Worm (Caenorhabditis elegans): ENCODE results near the gene F52H2.1.
A peak's percentile ranks its signal among the peaks of the same experiment; 100 is the strongest.

F52H2.1 gene

ce11 chrX:2572646-2573149 lies at the start of gene F52H2.1, which contains the start of gene ccd-5:
F52H2.1 (plus strand) TSS chrX:2573099.
ccd-5 (minus strand) TSS chrX:2572653.
- TF ChIP-seq F52B5.7 (tag; optimal IDR thresholded peaks at IDR 0.05) = no peak
- peak; percentile 29; the same call in 1 of the 2 replicates for TF ChIP-seq dox-1 (GFP tag; IDR thresholded peaks at IDR 0.05)
- peak; percentile 57; the same call in 1 of the 2 replicates for TF ChIP-seq zfh-2 (GFP tag; conservative IDR thresholded peaks at IDR 0.05)
- TF ChIP-seq egl-18 (GFP tag; IDR thresholded peaks at IDR 0.05) = 0 out of 2 replicates have a peak, but pooled peaks have one; percentile 33

- TF ChIP-seq atf-7 (tag; optimal IDR thresholded peaks at IDR 0.05) (no peak), ceh-100 (GFP tag; IDR thresholded peaks at IDR 0.05) (no peak), hsf-1 (GFP tag; IDR thresholded peaks at IDR 0.05) (no peak), mel-28 (tag; optimal IDR thresholded peaks at IDR 0.05; ENCODE audit: borderline replicate concordance) (no peak), nhr-120 (GFP tag; IDR thresholded peaks at IDR 0.05) (no peak), nfya-1 (tag; optimal IDR thresholded peaks at IDR 0.05; ENCODE audit: borderline replicate concordance, insufficient read depth) (no peak), unc-62 (GFP tag; optimal IDR thresholded peaks at IDR 0.05) (no peak), ceh-58 (GFP tag; IDR thresholded peaks at IDR 0.05) (no peak), cebp-2 (GFP tag; IDR thresholded peaks at IDR 0.05) (no peak), F10E7.11 (tag; optimal IDR thresholded peaks at IDR 0.05) (no peak), xnd-1 (tag; optimal IDR thresholded peaks at IDR 0.05) (no peak), ztf-25 (GFP tag; IDR thresholded peaks at IDR 0.05) (0 out of 2 replicates have a peak, but pooled peaks have one; percentile 50), attf-6 (GFP tag; IDR thresholded peaks at IDR 0.05) (no peak), Y53F4B.3 (GFP tag; IDR thresholded peaks at IDR 0.05) (no peak), F23B12.7 (tag; optimal IDR thresholded peaks at IDR 0.05; ENCODE audit: insufficient read depth) (no peak), aptf-2 (GFP tag; conservative IDR thresholded peaks at IDR 0.05) (no peak), hlh-12 (tag; optimal IDR thresholded peaks at IDR 0.05) (no peak), T07F8.4 (tag; optimal IDR thresholded peaks at IDR 0.05) (no peak), gei-17 (GFP tag; optimal IDR thresholded peaks at IDR 0.05) (no peak), unc-130 (GFP tag; optimal IDR thresholded peaks at IDR 0.05) (no peak), Y95B8A.8 (GFP tag; IDR thresholded peaks at IDR 0.05) (0 out of 2 replicates have a peak, but pooled peaks have one; percentile 46), lin-26 (GFP tag; IDR thresholded peaks at IDR 0.05) (peak; percentile 74), C17E4.6 (GFP tag; IDR thresholded peaks at IDR 0.05) (no peak), hmg-20 (GFP tag; IDR thresholded peaks at IDR 0.05) (no peak), F49E8.2 (tag; optimal IDR thresholded peaks at IDR 0.05; ENCODE audit: insufficient read depth) (no peak), ztf-22 (GFP tag; optimal IDR thresholded peaks at IDR 0.05) (no peak), lin-54 (GFP tag; optimal IDR thresholded peaks at IDR 0.05) (peak; percentile 24), die-1 (tag; optimal IDR thresholded peaks at IDR 0.05) (peak; percentile 64), snpc-3.4 (tag; optimal IDR thresholded peaks at IDR 0.05) (peak; percentile 60), tbp1 (GFP tag; optimal IDR thresholded peaks at IDR 0.05) (peak; percentile 88), F37B4.10 (GFP tag; IDR thresholded peaks at IDR 0.05) (no peak), rec-8 (tag; optimal IDR thresholded peaks at IDR 0.05) (no peak), akir-1 (GFP tag; optimal IDR thresholded peaks at IDR 0.05) (no peak), zim-3 (tag; optimal IDR thresholded peaks at IDR 0.05) (no peak), egrh-3 (GFP tag; IDR thresholded peaks at IDR 0.05) (no peak), Y56A3A.18 (GFP tag; IDR thresholded peaks at IDR 0.05) (0 out of 2 replicates have a peak, but pooled peaks have one; percentile 17), ets-4 (GFP tag; optimal IDR thresholded peaks at IDR 0.05) (no peak), snpc-1.1 (tag; optimal IDR thresholded peaks at IDR 0.05; ENCODE audit: insufficient read depth) (no peak), ekl-4 (GFP tag; IDR thresholded peaks at IDR 0.05) (0 out of 2 replicates have a peak, but pooled peaks have one; percentile 22), ceh-91 (GFP tag; IDR thresholded peaks at IDR 0.05) (no peak), rpc-1 (optimal IDR thresholded peaks at IDR 0.05) (peak; percentile 73), rpc-1 (tag; optimal IDR thresholded peaks at IDR 0.05) (peak; percentile 84), dox-1 (GFP tag; IDR thresholded peaks at IDR 0.05) (0 out of 2 replicates have a peak, but pooled peaks have one; percentile 13)
These were observed 46.8 kb upstream of the F52H2.1 start for ce11 chrX:2526078-2526477.
